Worm (Caenorhabditis elegans): ENCODE data around the gene ddx-35.

Gene ddx-35

ce11 chrIII:1601464-1602169 is 47.4 kb upstream of the ddx-35 start (continued):
- TF ChIP-seq nhr-27 (tag; optimal IDR thresholded peaks at IDR 0.05) (no peak), snpc-1.1 (tag; optimal IDR thresholded peaks at IDR 0.05; ENCODE audit: insufficient read depth) (no peak), zim-3 (tag; optimal IDR thresholded peaks at IDR 0.05) (peak; percentile 79), die-1 (tag; optimal IDR thresholded peaks at IDR 0.05) (peak; percentile 93), him-1 (tag; optimal IDR thresholded peaks at IDR 0.05) (peak; percentile 20), rec-8 (tag; optimal IDR thresholded peaks at IDR 0.05) (peak; percentile 65 to 83), attf-5 (GFP tag; optimal IDR thresholded peaks at IDR 0.05) (peak; percentile 51), hrde-1 (tag; optimal IDR thresholded peaks at IDR 0.05; ENCODE audit: borderline replicate concordance) (peak; percentile 56), Y53F4B.3 (GFP tag; IDR thresholded peaks at IDR 0.05) (no peak), sdz-38 (tag; optimal IDR thresholded peaks at IDR 0.05) (no peak), ztf-18 (tag; optimal IDR thresholded peaks at IDR 0.05) (peak; percentile 73), egl-18 (GFP tag; IDR thresholded peaks at IDR 0.05) (no peak), ztf-26 (tag; optimal IDR thresholded peaks at IDR 0.05) (no peak), gei-17 (GFP tag; optimal IDR thresholded peaks at IDR 0.05) (no peak), hlh-12 (tag; optimal IDR thresholded peaks at IDR 0.05) (peak; percentile 48), F39B2.1 (GFP tag; IDR thresholded peaks at IDR 0.05) (no peak), egl-44 (GFP tag; IDR thresholded peaks at IDR 0.05) (peak; percentile 71; the same call in 1 of the 2 replicates), K11D2.4 (GFP tag; IDR thresholded peaks at IDR 0.05) (0 out of 2 replicates have a peak, but pooled peaks have one; percentile 15), ztf-6 (GFP tag; IDR thresholded peaks at IDR 0.05) (peak; percentile 74; the same call in 1 of the 2 replicates), C17E4.6 (GFP tag; IDR thresholded peaks at IDR 0.05) (0 out of 2 replicates have a peak, but pooled peaks have one; percentile 28), pbrm-1 (GFP tag; IDR thresholded peaks at IDR 0.05) (peak; percentile 67; the same call in 1 of the 2 replicates), Y95B8A.8 (GFP tag; IDR thresholded peaks at IDR 0.05) (no peak), mes-4 (tag; optimal IDR thresholded peaks at IDR 0.05) (no peak), madf-6 (GFP tag; IDR thresholded peaks at IDR 0.05) (peak; percentile 43), ceh-58 (GFP tag; IDR thresholded peaks at IDR 0.05) (no peak), hsf-1 (GFP tag; IDR thresholded peaks at IDR 0.05) (no peak), bed-1 (GFP tag; IDR thresholded peaks at IDR 0.05) (no peak), Y56A3A.18 (GFP tag; IDR thresholded peaks at IDR 0.05) (peak; percentile 66; the same call in 1 of the 2 replicates), B0336.3 (GFP tag; IDR thresholded peaks at IDR 0.05) (peak; percentile 32; the same call in 1 of the 2 replicates), T26A5.8 (tag; optimal IDR thresholded peaks at IDR 0.05) (peak; percentile 40), fkh-3 (tag; optimal IDR thresholded peaks at IDR 0.05) (peak; percentile 52), F57A8.1 (GFP tag; optimal IDR thresholded peaks at IDR 0.05) (no peak), ztf-3 (GFP tag; optimal IDR thresholded peaks at IDR 0.05) (peak; percentile 21), somi-1 (GFP tag; optimal IDR thresholded peaks at IDR 0.05) (peak; percentile 35), akir-1 (GFP tag; optimal IDR thresholded peaks at IDR 0.05) (no peak), efl-1 (GFP tag; optimal IDR thresholded peaks at IDR 0.05) (no peak), madf-10 (tag; optimal IDR thresholded peaks at IDR 0.05) (peak; percentile 53), xnd-1 (tag; optimal IDR thresholded peaks at IDR 0.05) (no peak), ccch-3 (GFP tag; optimal IDR thresholded peaks at IDR 0.05) (peak; percentile 61), ceh-79 (tag; optimal IDR thresholded peaks at IDR 0.05) (no peak), F23B12.7 (tag; optimal IDR thresholded peaks at IDR 0.05; ENCODE audit: insufficient read depth) (peak; percentile 44), nfyb-1 (GFP tag; IDR thresholded peaks at IDR 0.05) (peak; percentile 75), nhr-90 (tag; optimal IDR thresholded peaks at IDR 0.05) (peak; percentile 73), mcd-1 (GFP tag; IDR thresholded peaks at IDR 0.05) (peak; percentile 60), F33H1.4 (GFP tag; IDR thresholded peaks at IDR 0.05) (peak; percentile 39; the same call in 1 of the 2 replicates), lin-26 (GFP tag; IDR thresholded peaks at IDR 0.05) (peak; percentile 85; the same call in 1 of the 2 replicates), nfya-2 (GFP tag; IDR thresholded peaks at IDR 0.05) (no peak)
